Worm (Caenorhabditis elegans) whole organism, late embryonic: ENCODE results near the gene C46C2.3.

Experiments
- C08G9.2 ChIP-seq: sonication (generic microtip); optimal IDR thresholded peaks from 2 replicates; lab custom pipeline; 2016; ENCODE audit warnings: mild to moderate bottlenecking, missing genetic modification characterization, moderate library complexity, missing compliant biosample characterization
- C38D4.7 ChIP-seq: fragments of 200-800 bp; sonication (Bioruptor generic); optimal IDR thresholded peaks from 2 replicates; lab custom pipeline; 2018; ENCODE audit warnings: mild to moderate bottlenecking, missing genetic modification characterization, moderate library complexity, missing compliant biosample characterization
- ahr-1 ChIP-seq: sonication (generic microtip); optimal IDR thresholded peaks from 2 replicates; lab custom pipeline; 2016; ENCODE audit warnings: missing genetic modification characterization, missing compliant biosample characterization
- ceh-14 ChIP-seq: sonication (generic microtip); optimal IDR thresholded peaks from 2 replicates; lab custom pipeline; 2016; ENCODE audit warnings: missing genotype, missing genetic modification characterization, missing compliant biosample characterization
- ceh-18 ChIP-seq: sonication (generic microtip); optimal IDR thresholded peaks from 2 replicates; lab custom pipeline; 2016; ENCODE audit warnings: missing genetic modification characterization, missing compliant biosample characterization
- ceh-2 ChIP-seq: sonication (generic microtip); optimal IDR thresholded peaks from 2 replicates; lab custom pipeline; 2016; ENCODE audit warnings: missing genotype, missing genetic modification characterization, missing compliant biosample characterization
- ceh-24 ChIP-seq: sonication (generic microtip); optimal IDR thresholded peaks from 2 replicates; lab custom pipeline; 2016; ENCODE audit warnings: mild to moderate bottlenecking, missing genetic modification characterization, missing compliant biosample characterization
- ceh-31 ChIP-seq: sonication (generic microtip); optimal IDR thresholded peaks from 2 replicates; lab custom pipeline; 2016; ENCODE audit warnings: missing genetic modification characterization, missing compliant biosample characterization
- ceh-34 ChIP-seq: sonication (generic microtip); optimal IDR thresholded peaks from 2 replicates; lab custom pipeline; 2016; ENCODE audit warnings: mild to moderate bottlenecking, missing genetic modification characterization, missing compliant biosample characterization
- ceh-6 ChIP-seq: fragments of 200-800 bp; sonication (Bioruptor generic); optimal IDR thresholded peaks from 2 replicates; lab custom pipeline; 2018; ENCODE audit warnings: mild to moderate bottlenecking, missing genetic modification characterization, missing compliant biosample characterization
- ceh-9 ChIP-seq: sonication (generic microtip); optimal IDR thresholded peaks from 2 replicates; lab custom pipeline; 2016; ENCODE audit warnings: mild to moderate bottlenecking, missing genetic modification characterization, inconsistent platforms, missing compliant biosample characterization
- che-1 ChIP-seq: sonication (generic microtip); optimal IDR thresholded peaks from 2 replicates; lab custom pipeline; 2016; ENCODE audit warnings: mild to moderate bottlenecking, missing genetic modification characterization, missing compliant biosample characterization
- dve-1 ChIP-seq: sonication (generic microtip); optimal IDR thresholded peaks from 2 replicates; lab custom pipeline; 2017; ENCODE audit warnings: antibody characterized with exemption, mild to moderate bottlenecking, missing genetic modification characterization, missing compliant biosample characterization
- elt-2 ChIP-seq: sonication (generic microtip); optimal IDR thresholded peaks from 2 replicates; lab custom pipeline; 2016; ENCODE audit warnings: missing genetic modification reagents, missing genetic modification characterization, missing compliant biosample characterization
- elt-4 ChIP-seq: sonication (generic microtip); optimal IDR thresholded peaks from 2 replicates; lab custom pipeline; 2016; ENCODE audit warnings: missing genetic modification characterization, missing compliant biosample characterization
- ets-4 ChIP-seq: sonication (generic microtip); optimal IDR thresholded peaks from 2 replicates; lab custom pipeline; 2016; ENCODE audit warnings: missing genetic modification characterization, missing compliant biosample characterization
- eyg-1 ChIP-seq: sonication (generic microtip); optimal IDR thresholded peaks from 2 replicates; lab custom pipeline; 2016; ENCODE audit warnings: missing genotype, missing genetic modification characterization, missing compliant biosample characterization
- fax-1 ChIP-seq: sonication (generic microtip); optimal IDR thresholded peaks from 2 replicates; lab custom pipeline; 2016; ENCODE audit warnings: missing genotype, missing genetic modification characterization, missing compliant biosample characterization
- fkh-10 ChIP-seq: fragments of 150-350 bp; optimal IDR thresholded peaks from 2 replicates; lab custom pipeline; 2014; ENCODE audit warnings: missing biosample characterization, missing genetic modification reagents, missing genetic modification characterization
- fkh-6 ChIP-seq: sonication (generic microtip); optimal IDR thresholded peaks from 2 replicates; lab custom pipeline; 2016; ENCODE audit warnings: missing genetic modification characterization, missing compliant biosample characterization
- hlh-6 ChIP-seq: sonication (generic microtip); optimal IDR thresholded peaks from 2 replicates; lab custom pipeline; 2016; ENCODE audit warnings: missing genotype, missing genetic modification characterization, missing compliant biosample characterization
- nfya-1 ChIP-seq: sonication (generic microtip); optimal IDR thresholded peaks from 2 replicates; lab custom pipeline; 2017; ENCODE audit warnings: missing genetic modification characterization, mild to moderate bottlenecking, missing compliant biosample characterization, antibody characterized with exemption, moderate library complexity
- nhr-11 ChIP-seq: fragments of 150-350 bp; optimal IDR thresholded peaks from 2 replicates; lab custom pipeline; 2014; ENCODE audit warnings: missing biosample characterization, missing genetic modification characterization
- pag-3 ChIP-seq: sonication (generic microtip); optimal IDR thresholded peaks from 2 replicates; lab custom pipeline; 2016; ENCODE audit warnings: missing compliant biosample characterization, missing genetic modification characterization, borderline replicate concordance
- pat-9 ChIP-seq: fragments of 200-800 bp; sonication (Bioruptor generic); optimal IDR thresholded peaks from 2 replicates; lab custom pipeline; 2018; ENCODE audit warnings: mild to moderate bottlenecking, missing genetic modification characterization, moderate library complexity, missing compliant biosample characterization
- pax-1 ChIP-seq: fragments of 150-350 bp; optimal IDR thresholded peaks from 2 replicates; lab custom pipeline; 2014; ENCODE audit warnings: missing biosample characterization, missing genetic modification characterization
- pha-2 ChIP-seq: sonication (generic microtip); optimal IDR thresholded peaks from 2 replicates; lab custom pipeline; 2017; ENCODE audit warnings: mild to moderate bottlenecking, missing genetic modification characterization, missing compliant biosample characterization
- ref-2 ChIP-seq: sonication (generic microtip); optimal IDR thresholded peaks from 2 replicates; lab custom pipeline; 2016; ENCODE audit warnings: missing genetic modification characterization, missing compliant biosample characterization
- sdc-2 ChIP-seq: sonication (generic microtip); optimal IDR thresholded peaks from 2 replicates; lab custom pipeline; 2016; ENCODE audit warnings: missing genotype, missing genetic modification characterization, missing compliant biosample characterization
- sox-2 ChIP-seq: fragments of 200-800 bp; sonication (Bioruptor generic); IDR thresholded peaks from 2 replicates; pipeline ENCODE4 v1.3.6; 2022; ENCODE audit warnings: missing genetic modification reagents, missing genetic modification characterization, missing compliant biosample characterization
- syd-9 ChIP-seq: sonication (generic microtip); optimal IDR thresholded peaks from 2 replicates; lab custom pipeline; 2016; ENCODE audit warnings: mild to moderate bottlenecking, missing genetic modification characterization, moderate library complexity, missing compliant biosample characterization
- tbx-2 ChIP-seq: sonication (generic microtip); optimal IDR thresholded peaks from 2 replicates; lab custom pipeline; 2016; ENCODE audit warnings: missing genetic modification characterization, missing compliant biosample characterization
- tbx-7 ChIP-seq: sonication (generic microtip); optimal IDR thresholded peaks from 2 replicates; lab custom pipeline; 2016; ENCODE audit warnings: missing genotype, missing genetic modification characterization, missing compliant biosample characterization
- ttx-3 ChIP-seq: sonication (generic microtip); optimal IDR thresholded peaks from 2 replicates; lab custom pipeline; 2016; ENCODE audit warnings: missing genetic modification reagents, missing genetic modification characterization, missing compliant biosample characterization
- unc-42 ChIP-seq: sonication (generic microtip); optimal IDR thresholded peaks from 2 replicates; lab custom pipeline; 2016; ENCODE audit warnings: missing genotype, missing genetic modification characterization, missing compliant biosample characterization
- unc-55 ChIP-seq: sonication (generic microtip); optimal IDR thresholded peaks from 2 replicates; lab custom pipeline; 2017; ENCODE audit warnings: missing biosample characterization, missing genetic modification reagents, missing genetic modification characterization
- unc-86 ChIP-seq: sonication (generic microtip); optimal IDR thresholded peaks from 2 replicates; lab custom pipeline; 2016; ENCODE audit warnings: missing genetic modification characterization, missing compliant biosample characterization
- ztf-16 ChIP-seq: sonication (generic microtip); optimal IDR thresholded peaks from 2 replicates; lab custom pipeline; 2017; ENCODE audit warnings: missing genetic modification characterization, missing compliant biosample characterization

Gene C46C2.3

DNA sequence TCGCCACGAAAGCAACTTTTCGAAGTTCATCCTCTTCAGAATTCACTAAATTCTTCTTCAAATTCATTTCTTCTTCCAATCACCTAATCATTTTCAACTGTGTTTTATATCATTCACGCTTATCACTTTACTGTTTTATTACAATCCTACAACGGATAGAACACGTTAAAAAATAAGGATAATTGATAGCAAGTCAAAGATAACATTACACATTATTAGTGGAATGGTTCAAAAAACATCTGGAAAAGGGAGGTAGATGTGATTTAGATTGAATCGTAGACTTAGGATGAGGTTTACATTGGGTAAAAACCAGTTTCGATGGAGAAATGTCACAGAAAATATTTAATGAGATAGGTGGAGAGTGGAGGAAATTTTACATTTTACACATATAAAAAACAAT lies 36.8 kb downstream of the C46C2.3 start, which contains the start of gene col-120:
col-120 (minus strand) TSS at position 101 of the 400 bp plus-strand sequence.
- TF ChIP-seq ceh-31 (tag; lab: Kevin White, UChicago) (no peak), unc-86 (no peak), ets-4 (no peak), elt-2 (no peak), tbx-7 (tag; lab: Kevin White, UChicago) (no peak), fkh-6 (tag; lab: Kevin White, UChicago) (no peak), che-1 (tag; lab: Kevin White, UChicago) (no peak), C08G9.2 (tag; lab: Kevin White, UChicago) (no peak), syd-9 (tag; lab: Kevin White, UChicago) (no peak), C38D4.7 (GFP tag; lab: Kevin White, UChicago) (no peak), tbx-2 (tag; lab: Kevin White, UChicago) (no peak), ceh-24 (tag; lab: Kevin White, UChicago) (no peak), dve-1 (no peak), elt-4 (tag; lab: Kevin White, UChicago) (no peak), sdc-2 (no peak), unc-42 (no peak), ref-2 (tag; lab: Kevin White, UChicago) (no peak), pax-1 (tag; lab: Kevin White, UChicago) (no peak)

- TF ChIP-seq fax-1 (tag; lab: Kevin White, UChicago) (no peak), ahr-1 (tag; lab: Kevin White, UChicago) (no peak), pax-1 (tag; lab: Kevin White, UChicago) (no peak), eyg-1 (tag; lab: Kevin White, UChicago) (no peak), ceh-18 (tag; lab: Kevin White, UChicago) (no peak), pag-3 (tag; lab: Kevin White, UChicago) (no peak)
Observed at ce11 chrIV:9262295-9262694, 37.4 kb downstream of the C46C2.3 start.

DNA sequence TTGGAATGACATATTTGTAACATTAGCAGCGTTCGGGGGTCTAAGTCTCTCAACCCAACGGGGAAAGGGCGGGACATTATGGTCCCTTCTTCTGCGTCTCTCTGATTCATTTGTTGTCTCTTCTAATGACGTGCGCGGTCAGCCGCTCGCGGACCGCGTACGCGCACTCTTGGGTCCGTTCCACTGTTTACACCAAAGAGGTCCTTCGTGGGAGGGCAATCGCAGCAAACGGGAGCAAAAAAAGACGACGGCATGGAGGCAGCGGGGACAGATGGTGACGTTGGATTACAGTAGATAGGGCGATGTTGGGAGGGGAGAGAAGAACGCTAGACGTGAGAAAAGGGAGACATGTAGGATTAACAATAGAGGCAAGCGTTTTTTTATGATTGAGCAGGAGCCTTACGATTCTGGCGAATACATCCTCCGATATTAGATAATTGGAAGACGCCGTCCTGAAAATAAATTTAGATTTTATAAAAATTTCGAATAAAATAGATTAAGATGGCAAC lies 38.9 kb downstream of the C46C2.3 start, which contains the start of gene flh-1:
flh-1 (minus strand) TSS at position 459 of the 509 bp plus-strand sequence.
- peak; percentile 58 for TF ChIP-seq sdc-2
- peak; percentile 30 for TF ChIP-seq ceh-2
- TF ChIP-seq hlh-6 = peak; percentile 21
- peak; percentile 58 for TF ChIP-seq tbx-2 (tag; lab: Kevin White, UChicago)
- TF ChIP-seq ceh-34 (tag; lab: Kevin White, UChicago) = peak; percentile 28
- no peak for TF ChIP-seq ceh-9 (tag; lab: Kevin White, UChicago)
- TF ChIP-seq unc-55 = peak; percentile 12
- peak; percentile 37 for TF ChIP-seq ceh-31 (tag; lab: Kevin White, UChicago)
- no peak for TF ChIP-seq ceh-6 (GFP tag; lab: Kevin White, UChicago)
- peak; percentile 31 for TF ChIP-seq nfya-1 (tag; lab: Kevin White, UChicago)
- peak; percentile 47 for TF ChIP-seq ref-2 (tag; lab: Kevin White, UChicago)

ce11 chrIV:9264513-9264912 lies 39.6 kb downstream of the C46C2.3 start:
- TF ChIP-seq che-1 (tag; lab: Kevin White, UChicago) (no peak), ceh-34 (tag; lab: Kevin White, UChicago) (no peak), pag-3 (tag; lab: Kevin White, UChicago) (no peak), ahr-1 (tag; lab: Kevin White, UChicago) (no peak), C08G9.2 (tag; lab: Kevin White, UChicago) (no peak), pha-2 (tag; lab: Kevin White, UChicago) (no peak), fkh-10 (no peak), syd-9 (tag; lab: Kevin White, UChicago) (no peak), nhr-11 (tag; lab: Kevin White, UChicago) (no peak), ztf-16 (no peak), elt-4 (tag; lab: Kevin White, UChicago) (no peak), ttx-3 (no peak), pat-9 (no peak), ceh-24 (tag; lab: Kevin White, UChicago) (no peak), ceh-14 (tag; lab: Kevin White, UChicago) (no peak), ref-2 (tag; lab: Kevin White, UChicago) (no peak), sox-2 (GFP tag; lab: Robert Waterston, UW) (no peak)
- TF ChIP-seq, all 69 proteins: peak for 0
